Fruit fly (Drosophila melanogaster) whole organism, embryonic: ENCODE results near the gene Tg.

Experiments
- CG10366 ChIP-seq: fragments of 200-800 bp; sonication (Bioruptor generic); IDR thresholded peaks from 2 replicates; pipeline ENCODE4 v1.3.6; 2022; ENCODE audit warnings: missing biosample characterization, missing genetic modification characterization
- CG10431 ChIP-seq: fragments of 200-800 bp; sonication (Bioruptor generic); optimal IDR thresholded peaks from 3 replicates; lab custom pipeline; 2018; ENCODE audit warnings: missing biosample characterization, mild to moderate bottlenecking, missing genetic modification characterization
- CG11456 ChIP-seq: fragments of 200-800 bp; sonication (Bioruptor generic); IDR thresholded peaks from 3 replicates; pipeline ENCODE4 v1.3.6; 2022; ENCODE audit warnings: missing biosample characterization, missing genetic modification characterization
- CG12155 ChIP-seq: fragments of 200-800 bp; sonication (Bioruptor generic); optimal IDR thresholded peaks from 3 replicates; lab custom pipeline; 2016; ENCODE audit warnings: missing biosample characterization, missing genetic modification characterization
- CG13624 ChIP-seq: fragments of 200-800 bp; sonication (Bioruptor generic); optimal IDR thresholded peaks from 2 replicates; lab custom pipeline; 2016; ENCODE audit warnings: missing biosample characterization, missing genetic modification characterization
- CG14667 ChIP-seq: fragments of 200-800 bp; sonication (Bioruptor generic); IDR thresholded peaks from 2 replicates; pipeline ENCODE4 v1.3.6; 2022; ENCODE audit warnings: missing biosample characterization, missing genetic modification characterization
- CG14860 ChIP-seq: fragments of 200-800 bp; sonication (Bioruptor generic); IDR thresholded peaks from 3 replicates; pipeline ENCODE4 v1.3.6; 2022; ENCODE audit warnings: missing biosample characterization, missing genetic modification characterization; ENCODE audit not compliant: partially characterized antibody
- CG15601 ChIP-seq: fragments of 200-800 bp; sonication (Bioruptor generic); optimal IDR thresholded peaks from 3 replicates; lab custom pipeline; 2019; ENCODE audit warnings: missing biosample characterization, mild to moderate bottlenecking, missing genetic modification characterization, moderate library complexity
- CG17186 ChIP-seq: fragments of 200-800 bp; sonication (Bioruptor generic); optimal IDR thresholded peaks from 3 replicates; lab custom pipeline; 2017; ENCODE audit warnings: missing biosample characterization, missing genetic modification reagents, missing genetic modification characterization
- CG3281 ChIP-seq: fragments of 200-800 bp; sonication (Bioruptor generic); optimal IDR thresholded peaks from 3 replicates; lab custom pipeline; 2017; ENCODE audit warnings: missing biosample characterization, mild to moderate bottlenecking, missing genetic modification characterization
- CG33557 ChIP-seq: fragments of 200-800 bp; sonication (Bioruptor generic); optimal IDR thresholded peaks from 2 replicates; lab custom pipeline; 2019; ENCODE audit warnings: missing biosample characterization, mild to moderate bottlenecking, missing genetic modification characterization, moderate library complexity
- CG34224 ChIP-seq: fragments of 200-800 bp; sonication (Bioruptor generic); IDR thresholded peaks from 3 replicates; pipeline ENCODE4 v1.3.6; 2022; ENCODE audit warnings: missing biosample characterization, missing genetic modification characterization; ENCODE audit not compliant: partially characterized antibody
- CG3726 ChIP-seq: fragments of 200-800 bp; sonication (Bioruptor generic); IDR thresholded peaks from 3 replicates; pipeline ENCODE4, ENCODE4 v1.3.6; 2022; ENCODE audit warnings: missing biosample characterization, missing genetic modification characterization
- CG4424 ChIP-seq: fragments of 200-800 bp; sonication (Bioruptor generic); optimal IDR thresholded peaks from 3 replicates; lab custom pipeline; 2016; ENCODE audit warnings: missing biosample characterization, missing genetic modification characterization
- CG4617 ChIP-seq: fragments of 200-800 bp; sonication (Bioruptor generic); optimal IDR thresholded peaks from 3 replicates; lab custom pipeline; 2016; ENCODE audit warnings: missing biosample characterization, missing genetic modification characterization, borderline replicate concordance
- CG6175 ChIP-seq: fragments of 200-800 bp; sonication (Bioruptor generic); IDR thresholded peaks from 3 replicates; pipeline ENCODE4 v1.3.6; 2022; ENCODE audit warnings: missing biosample characterization, missing genetic modification characterization
- D19A ChIP-seq: fragments of 200-800 bp; optimal IDR thresholded peaks from 3 replicates; lab custom pipeline; 2019; ENCODE audit warnings: missing biosample characterization, mild to moderate bottlenecking, missing genetic modification characterization, moderate library complexity
- Dip3 ChIP-seq: fragments of 200-800 bp; sonication (Bioruptor generic); optimal IDR thresholded peaks from 3 replicates; lab custom pipeline; 2016; ENCODE audit warnings: missing biosample characterization, missing genetic modification characterization
- E2f1 ChIP-seq: fragments of 200-800 bp; sonication (Bioruptor generic); IDR thresholded peaks from 2 replicates; pipeline ENCODE4 v1.3.6; 2022; ENCODE audit warnings: missing biosample characterization, missing genetic modification characterization
- Ets65A ChIP-seq: fragments of 200-800 bp; sonication (Bioruptor generic); peaks from one replicate; lab custom pipeline; 2016; ENCODE audit warnings: missing biosample characterization, missing genetic modification characterization
- HLH4C ChIP-seq: fragments of 200-800 bp; sonication (Bioruptor generic); IDR thresholded peaks from 3 replicates; pipeline ENCODE4 v1.3.6; 2022; ENCODE audit warnings: missing biosample characterization, missing genetic modification characterization; ENCODE audit not compliant: partially characterized antibody
- HLH54F ChIP-seq: fragments of 200-800 bp; sonication (Bioruptor generic); optimal IDR thresholded peaks from 3 replicates; lab custom pipeline; 2016; ENCODE audit warnings: missing biosample characterization, missing genetic modification characterization
- Mad ChIP-seq: fragments of 200-800 bp; sonication (Bioruptor generic); optimal IDR thresholded peaks from 2 replicates; lab custom pipeline; 2016; ENCODE audit warnings: missing biosample characterization, missing genetic modification characterization
- PHDP ChIP-seq: fragments of 200-800 bp; sonication (Bioruptor generic); optimal IDR thresholded peaks from 3 replicates; lab custom pipeline; 2018; ENCODE audit warnings: missing biosample characterization, mild to moderate bottlenecking, missing genetic modification characterization, moderate library complexity
- Rx ChIP-seq: fragments of 200-800 bp; sonication (Bioruptor generic); IDR thresholded peaks from 2 replicates; pipeline ENCODE4 v1.3.6; 2022; ENCODE audit warnings: missing biosample characterization, missing genetic modification characterization
- Scr ChIP-seq: fragments of 200-800 bp; sonication (Bioruptor generic); IDR thresholded peaks from 2 replicates; pipeline ENCODE4 v1.3.6; 2022; ENCODE audit warnings: missing biosample characterization, missing genetic modification characterization; ENCODE audit not compliant: partially characterized antibody
- Sry-β ChIP-seq: fragments of 200-800 bp; sonication (Bioruptor generic); optimal IDR thresholded peaks from 2 replicates; lab custom pipeline; 2018; ENCODE audit warnings: missing biosample characterization, mild to moderate bottlenecking, missing genetic modification characterization, moderate library complexity
- amos ChIP-seq: fragments of 200-800 bp; sonication (Bioruptor generic); IDR thresholded peaks from 2 replicates; pipeline ENCODE4 v1.3.6; 2022; ENCODE audit warnings: missing biosample characterization, missing genetic modification characterization; ENCODE audit not compliant: partially characterized antibody
- ash1 ChIP-seq: fragments of 200-800 bp; sonication (Bioruptor generic); optimal IDR thresholded peaks from 2 replicates; lab custom pipeline; 2018; ENCODE audit warnings: missing biosample characterization, mild to moderate bottlenecking, missing genetic modification characterization
- bsh ChIP-seq, 2 experiments: fragments of 200-800 bp; sonication (Bioruptor generic); optimal IDR thresholded peaks; 2 replicates each; lab custom pipeline; 2017 to 2018; ENCODE audit warnings: mild to moderate bottlenecking in 2 of 2, missing biosample characterization in 2 of 2, missing genetic modification characterization in 2 of 2, moderate library complexity in 1 of 2
- cato ChIP-seq: fragments of 200-800 bp; sonication (Bioruptor generic); optimal IDR thresholded peaks from 2 replicates; lab custom pipeline; 2016; ENCODE audit warnings: missing biosample characterization, missing genetic modification characterization, borderline replicate concordance
- chinmo ChIP-seq: fragments of 200-800 bp; sonication (Bioruptor generic); IDR thresholded peaks from 4 replicates; pipeline ENCODE4 v1.3.6; 2022; ENCODE audit warnings: missing biosample characterization, missing genetic modification characterization; ENCODE audit not compliant: partially characterized antibody
- emc ChIP-seq: fragments of 200-800 bp; sonication (Bioruptor generic); optimal IDR thresholded peaks from 2 replicates; lab custom pipeline; 2016; ENCODE audit warnings: missing biosample characterization, missing genetic modification characterization
- ems ChIP-seq: fragments of 200-800 bp; sonication (Bioruptor generic); optimal IDR thresholded peaks from 3 replicates; lab custom pipeline; 2016; ENCODE audit warnings: missing biosample characterization, missing genetic modification characterization
- ftz-f1 ChIP-seq: fragments of 200-800 bp; sonication (Bioruptor generic); optimal IDR thresholded peaks from 2 replicates; lab custom pipeline; 2016; ENCODE audit warnings: missing biosample characterization, missing genetic modification characterization
- gfzf ChIP-seq: fragments of 200-800 bp; sonication (Bioruptor generic); optimal IDR thresholded peaks from 2 replicates; lab custom pipeline; 2016; ENCODE audit warnings: missing biosample characterization, mild to moderate bottlenecking, missing genetic modification characterization, moderate library complexity
- gro ChIP-seq: fragments of 200-800 bp; sonication (Bioruptor generic); optimal IDR thresholded peaks from 2 replicates; lab custom pipeline; 2016; ENCODE audit warnings: missing biosample characterization, missing genetic modification characterization
- gsb ChIP-seq: fragments of 200-800 bp; sonication (Bioruptor generic); IDR thresholded peaks from 2 replicates; pipeline ENCODE4 v1.3.6; 2022; ENCODE audit warnings: missing biosample characterization, missing genetic modification characterization
- lbe ChIP-seq: fragments of 200-800 bp; sonication (Bioruptor generic); optimal IDR thresholded peaks from 2 replicates; lab custom pipeline; 2016; ENCODE audit warnings: missing biosample characterization, mild to moderate bottlenecking, missing genetic modification characterization
- maf-S ChIP-seq: fragments of 200-800 bp; sonication (Bioruptor generic); optimal IDR thresholded peaks from 2 replicates; lab custom pipeline; 2016; ENCODE audit warnings: missing biosample characterization, missing genetic modification characterization
- mam ChIP-seq: fragments of 200-800 bp; sonication (Bioruptor generic); optimal IDR thresholded peaks from 3 replicates; lab custom pipeline; 2016; ENCODE audit warnings: missing biosample characterization, missing genetic modification characterization
- pfk ChIP-seq: fragments of 200-800 bp; sonication (Bioruptor generic); optimal IDR thresholded peaks from 2 replicates; lab custom pipeline; 2018; ENCODE audit warnings: missing biosample characterization, mild to moderate bottlenecking, missing genetic modification characterization, moderate library complexity
- psq ChIP-seq: fragments of 200-800 bp; sonication (Bioruptor generic); optimal IDR thresholded peaks from 2 replicates; lab custom pipeline; 2017; ENCODE audit warnings: missing biosample characterization, missing genetic modification characterization
- slp2 ChIP-seq: fragments of 200-800 bp; sonication (Bioruptor generic); optimal IDR thresholded peaks from 2 replicates; lab custom pipeline; 2016; ENCODE audit warnings: missing biosample characterization, missing genetic modification characterization
- so ChIP-seq: fragments of 200-800 bp; sonication (Bioruptor generic); IDR thresholded peaks from 3 replicates; pipeline ENCODE4 v1.3.6; 2022; ENCODE audit warnings: missing biosample characterization, missing genetic modification characterization
- tap ChIP-seq: fragments of 200-800 bp; optimal IDR thresholded peaks from 3 replicates; lab custom pipeline; 2019; ENCODE audit warnings: missing biosample characterization, mild to moderate bottlenecking, missing genetic modification characterization, moderate library complexity
- tin ChIP-seq: fragments of 200-800 bp; sonication (Bioruptor generic); optimal IDR thresholded peaks from 3 replicates; lab custom pipeline; 2016; ENCODE audit warnings: missing biosample characterization, missing genetic modification characterization
- trem ChIP-seq: fragments of 200-800 bp; optimal IDR thresholded peaks from 3 replicates; lab custom pipeline; 2019; ENCODE audit warnings: missing biosample characterization, mild to moderate bottlenecking, missing genetic modification characterization, moderate library complexity
- twi ChIP-seq: fragments of 200-800 bp; optimal IDR thresholded peaks from 2 replicates; lab custom pipeline; 2019; ENCODE audit warnings: missing biosample characterization, mild to moderate bottlenecking, missing genetic modification characterization, moderate library complexity
- tx ChIP-seq: fragments of 200-800 bp; sonication (Bioruptor generic); optimal IDR thresholded peaks from 2 replicates; lab custom pipeline; 2016; ENCODE audit warnings: missing biosample characterization, missing genetic modification characterization
- zfh1 ChIP-seq: fragments of 200-800 bp; sonication (Bioruptor generic); IDR thresholded peaks from 3 replicates; pipeline ENCODE4 v1.3.6; 2022; ENCODE audit warnings: missing biosample characterization, missing genetic modification characterization

Tg gene

DNA sequence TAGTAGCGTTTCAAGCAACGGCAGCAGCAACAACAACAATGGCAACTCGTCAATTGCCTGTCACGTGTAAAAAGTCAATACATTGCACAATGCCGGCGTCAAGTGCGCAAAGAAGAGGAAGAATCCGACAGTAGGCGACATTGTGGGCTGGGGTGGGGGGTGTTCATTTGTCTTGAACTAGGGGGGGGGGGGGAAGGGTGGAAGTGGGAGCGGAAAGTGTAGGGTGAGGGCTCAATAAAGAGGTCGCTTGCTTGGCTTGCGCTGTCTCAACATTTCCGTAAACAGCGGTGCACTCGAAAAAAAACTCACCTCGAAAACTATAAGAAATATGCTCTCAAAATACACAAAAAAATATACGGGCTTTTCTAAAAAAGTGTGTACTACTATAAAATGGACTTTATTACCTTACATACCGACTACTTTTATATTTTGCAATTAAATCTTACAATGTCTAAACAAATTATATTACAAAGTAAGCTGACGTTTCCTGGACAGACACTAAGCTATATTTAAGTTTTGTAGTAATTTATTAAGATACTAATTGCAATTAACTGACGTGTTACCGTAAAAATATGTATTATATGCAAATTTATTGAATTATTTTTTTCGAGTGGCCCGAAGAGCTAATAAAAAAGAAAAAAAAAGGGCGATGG, 45.3 kb upstream of the Tg start (continued):
- TF ChIP-seq CG10431 (GFP tag; lab: Kevin White, UChicago) (no peak), tx (GFP tag; lab: Kevin White, UChicago) (no peak), gsb (GFP tag; lab: Robert Waterston, UW) (no peak), ash1 (no peak), CG3726 (no peak), Rx (no peak), CG4424 (GFP tag; lab: Kevin White, UChicago) (peak; percentile 29), CG4617 (GFP tag; lab: Kevin White, UChicago) (no peak), CG12155 (GFP tag; lab: Kevin White, UChicago) (no peak), cato (GFP tag; lab: Kevin White, UChicago) (no peak), CG17186 (GFP tag; lab: Kevin White, UChicago) (no peak), CG14667 (GFP tag; lab: Robert Waterston, UW) (no peak), ems (GFP tag; lab: Kevin White, UChicago) (no peak), Sry-β (no peak), twi (tag; lab: Kevin White, UChicago) (no peak), CG11456 (GFP tag; lab: Robert Waterston, UW) (no peak), maf-S (GFP tag; lab: Kevin White, UChicago) (no peak), Mad (GFP tag; lab: Kevin White, UChicago) (no peak), Dip3 (GFP tag; lab: Kevin White, UChicago) (no peak), Ets65A (GFP tag; lab: Kevin White, UChicago) (no peak), chinmo (GFP tag; lab: Robert Waterston, UW) (no peak), CG13624 (GFP tag; lab: Kevin White, UChicago) (no peak), E2f1 (GFP tag; lab: Robert Waterston, UW) (no peak), zfh1 (GFP tag; lab: Robert Waterston, UW) (no peak), lbe (GFP tag; lab: Kevin White, UChicago) (no peak), HLH54F (no peak), amos (GFP tag; lab: Robert Waterston, UW) (no peak), CG6175 (GFP tag; lab: Robert Waterston, UW) (0 out of 3 replicates have a peak, but pooled peaks have one; percentile 23), Scr (GFP tag; lab: Robert Waterston, UW) (no peak), CG14860 (GFP tag; lab: Robert Waterston, UW) (no peak), CG10366 (GFP tag; lab: Robert Waterston, UW) (no peak), CG33557 (GFP tag; lab: Kevin White, UChicago) (no peak), so (GFP tag; lab: Robert Waterston, UW) (no peak), pfk (GFP tag; lab: Kevin White, UChicago) (no peak), trem (no peak), mam (GFP tag; lab: Kevin White, UChicago) (no peak), CG15601 (peak; percentile 31), HLH4C (GFP tag; lab: Robert Waterston, UW) (no peak), gfzf (GFP tag; lab: Kevin White, UChicago) (no peak), psq (GFP tag; lab: Kevin White, UChicago) (no peak), CG34224 (no peak), gro (no peak), CG3281 (GFP tag; lab: Kevin White, UChicago) (no peak), slp2 (GFP tag; lab: Kevin White, UChicago) (no peak), emc (GFP tag; lab: Kevin White, UChicago) (no peak), tin (GFP tag; lab: Kevin White, UChicago) (no peak), ftz-f1 (GFP tag; lab: Kevin White, UChicago) (no peak), PHDP (peak; percentile 13), D19A (tag; lab: Kevin White, UChicago) (peak; percentile 13), bsh (GFP tag; optimal IDR thresholded peaks at IDR 0.05; lab: Kevin White, UChicago) (peak in 1 of 2 experiments; percentile 39), tap (no peak)
